Fruit fly (Drosophila melanogaster) whole organism, embryonic: ENCODE data around the gene CG42272.

ENCODE experiments used
- Bgb ChIP-seq: fragments of 200-800 bp; sonication (Bioruptor generic); IDR thresholded peaks from 2 replicates; pipeline ENCODE4 v1.3.6; 2022; ENCODE audit warnings: missing biosample characterization, missing genetic modification characterization; ENCODE audit not compliant: partially characterized antibody
- C15 ChIP-seq: fragments of 200-800 bp; sonication (Bioruptor generic); IDR thresholded peaks from 3 replicates; pipeline ENCODE4 v1.3.6; 2022; ENCODE audit warnings: missing biosample characterization, missing genetic modification characterization
- CG10267 ChIP-seq: fragments of 200-800 bp; sonication (Bioruptor generic); optimal IDR thresholded peaks from 2 replicates; lab custom pipeline; 2018; ENCODE audit warnings: missing biosample characterization, mild to moderate bottlenecking, missing genetic modification characterization, moderate library complexity
- CG10321 ChIP-seq: fragments of 200-800 bp; sonication (Bioruptor generic); IDR thresholded peaks from 2 replicates; pipeline ENCODE4 v1.3.6; 2022; ENCODE audit warnings: missing biosample characterization, missing genetic modification characterization
- CG11560 ChIP-seq: fragments of 200-800 bp; sonication (Bioruptor generic); IDR thresholded peaks from 3 replicates; pipeline ENCODE4 v1.3.6; 2022; ENCODE audit warnings: missing biosample characterization, missing genetic modification characterization
- CG12236 ChIP-seq: fragments of 200-800 bp; sonication (Bioruptor generic); optimal IDR thresholded peaks from 2 replicates; lab custom pipeline; 2016; ENCODE audit warnings: missing biosample characterization, missing genetic modification characterization
- CG12299 ChIP-seq: fragments of 200-800 bp; sonication (Bioruptor generic); optimal IDR thresholded peaks from 2 replicates; lab custom pipeline; 2018; ENCODE audit warnings: missing biosample characterization, mild to moderate bottlenecking, missing genetic modification characterization
- CG1233 ChIP-seq: fragments of 200-800 bp; sonication (Bioruptor generic); optimal IDR thresholded peaks from 4 replicates; lab custom pipeline; 2018; ENCODE audit warnings: missing biosample characterization, mild to moderate bottlenecking, missing genetic modification characterization
- CG14710 ChIP-seq: fragments of 200-800 bp; sonication (Bioruptor generic); optimal IDR thresholded peaks from 3 replicates; lab custom pipeline; 2019; ENCODE audit warnings: missing biosample characterization, mild to moderate bottlenecking, missing genetic modification characterization, moderate library complexity
- CG15514 ChIP-seq: fragments of 200-800 bp; sonication (Bioruptor generic); optimal IDR thresholded peaks from 3 replicates; lab custom pipeline; 2017; ENCODE audit warnings: missing biosample characterization, missing genetic modification characterization, mild to moderate bottlenecking, moderate library complexity, missing genetic modification reagents
- CG1603 ChIP-seq: fragments of 200-800 bp; sonication (Bioruptor generic); optimal IDR thresholded peaks from 2 replicates; lab custom pipeline; 2019; ENCODE audit warnings: missing biosample characterization, mild to moderate bottlenecking, missing genetic modification characterization, moderate library complexity
- CG16863 ChIP-seq: fragments of 200-800 bp; sonication (Bioruptor generic); optimal IDR thresholded peaks from 3 replicates; lab custom pipeline; 2016; ENCODE audit warnings: missing biosample characterization, missing genetic modification characterization
- CG2116 ChIP-seq: fragments of 200-800 bp; sonication (Bioruptor generic); optimal IDR thresholded peaks from 3 replicates; lab custom pipeline; 2018; ENCODE audit warnings: missing biosample characterization, mild to moderate bottlenecking, missing genetic modification characterization
- CG31441 ChIP-seq: fragments of 200-800 bp; sonication (Bioruptor generic); IDR thresholded peaks from 2 replicates; pipeline ENCODE4 v1.3.6; 2022; ENCODE audit warnings: missing biosample characterization, missing genetic modification characterization
- CG3163 ChIP-seq: fragments of 200-800 bp; sonication (Bioruptor generic); optimal IDR thresholded peaks from 3 replicates; lab custom pipeline; 2016; ENCODE audit warnings: missing biosample characterization, missing genetic modification characterization
- CG34224 ChIP-seq: fragments of 200-800 bp; sonication (Bioruptor generic); IDR thresholded peaks from 3 replicates; pipeline ENCODE4 v1.3.6; 2022; ENCODE audit warnings: missing biosample characterization, missing genetic modification characterization; ENCODE audit not compliant: partially characterized antibody
- CG34422 ChIP-seq: fragments of 200-800 bp; sonication (Bioruptor generic); IDR thresholded peaks from 3 replicates; pipeline ENCODE4 v1.3.6; 2022; ENCODE audit warnings: missing biosample characterization, missing genetic modification characterization
- CG43689 ChIP-seq: fragments of 200-800 bp; sonication (Bioruptor generic); IDR thresholded peaks from 2 replicates; pipeline ENCODE4 v1.3.6; 2022; ENCODE audit warnings: missing biosample characterization, missing genetic modification characterization
- CG4707 ChIP-seq: fragments of 200-800 bp; sonication (Bioruptor generic); optimal IDR thresholded peaks from 2 replicates; lab custom pipeline; 2018; ENCODE audit warnings: missing biosample characterization, mild to moderate bottlenecking, missing genetic modification characterization, moderate library complexity
- CG4820 ChIP-seq: fragments of 200-800 bp; sonication (Bioruptor generic); optimal IDR thresholded peaks from 3 replicates; lab custom pipeline; 2016; ENCODE audit warnings: missing biosample characterization, missing genetic modification characterization
- CG6175 ChIP-seq: fragments of 200-800 bp; sonication (Bioruptor generic); IDR thresholded peaks from 3 replicates; pipeline ENCODE4 v1.3.6; 2022; ENCODE audit warnings: missing biosample characterization, missing genetic modification characterization
- CG9609 ChIP-seq: fragments of 200-800 bp; sonication (Bioruptor generic); optimal IDR thresholded peaks from 3 replicates; lab custom pipeline; 2016; ENCODE audit warnings: missing biosample characterization, missing genetic modification characterization
- Doc3 ChIP-seq: fragments of 200-800 bp; sonication (Bioruptor generic); IDR thresholded peaks from 3 replicates; pipeline ENCODE4 v1.3.6; 2022; ENCODE audit warnings: missing biosample characterization, missing genetic modification characterization; ENCODE audit not compliant: partially characterized antibody
- ERR ChIP-seq: fragments of 200-800 bp; sonication (Bioruptor generic); optimal IDR thresholded peaks from 2 replicates; lab custom pipeline; 2016; ENCODE audit warnings: missing biosample characterization, missing genetic modification characterization
- Fer1 ChIP-seq: fragments of 200-800 bp; sonication (Bioruptor generic); optimal IDR thresholded peaks from 2 replicates; lab custom pipeline; 2017; ENCODE audit warnings: missing biosample characterization, mild to moderate bottlenecking, missing genetic modification characterization
- HLH4C ChIP-seq: fragments of 200-800 bp; sonication (Bioruptor generic); IDR thresholded peaks from 3 replicates; pipeline ENCODE4 v1.3.6; 2022; ENCODE audit warnings: missing biosample characterization, missing genetic modification characterization; ENCODE audit not compliant: partially characterized antibody
- Hr3 ChIP-seq: fragments of 200-800 bp; sonication (Bioruptor generic); optimal IDR thresholded peaks from 3 replicates; lab custom pipeline; 2016; ENCODE audit warnings: missing biosample characterization, missing genetic modification characterization
- PHDP ChIP-seq: fragments of 200-800 bp; sonication (Bioruptor generic); optimal IDR thresholded peaks from 3 replicates; lab custom pipeline; 2018; ENCODE audit warnings: missing biosample characterization, mild to moderate bottlenecking, missing genetic modification characterization, moderate library complexity
- Scr ChIP-seq: fragments of 200-800 bp; sonication (Bioruptor generic); IDR thresholded peaks from 2 replicates; pipeline ENCODE4 v1.3.6; 2022; ENCODE audit warnings: missing biosample characterization, missing genetic modification characterization; ENCODE audit not compliant: partially characterized antibody
- Sin3A ChIP-seq: fragments of >200 bp; optimal IDR thresholded peaks from 2 replicates; lab custom pipeline; 2018
- ap ChIP-seq: fragments of 200-800 bp; sonication (Bioruptor generic); IDR thresholded peaks from 2 replicates; pipeline ENCODE4 v1.3.6; 2022; ENCODE audit warnings: missing biosample characterization, missing genetic modification characterization
- ato ChIP-seq: fragments of 200-800 bp; sonication (Bioruptor generic); IDR thresholded peaks from 2 replicates; pipeline ENCODE4 v1.3.6; 2022; ENCODE audit warnings: missing biosample characterization, missing genetic modification characterization; ENCODE audit not compliant: partially characterized antibody
- cas ChIP-seq: fragments of 200-800 bp; sonication (Bioruptor generic); IDR thresholded peaks from 2 replicates; pipeline ENCODE4 v1.3.6; 2022; ENCODE audit warnings: missing biosample characterization, missing genetic modification characterization
- chm ChIP-seq: fragments of 200-800 bp; sonication (Bioruptor generic); IDR thresholded peaks from 2 replicates; pipeline ENCODE4 v1.3.6; 2022; ENCODE audit warnings: missing biosample characterization, missing genetic modification characterization
- chn ChIP-seq: fragments of 200-800 bp; sonication (Bioruptor generic); optimal IDR thresholded peaks from 2 replicates; lab custom pipeline; 2016; ENCODE audit warnings: missing biosample characterization, missing genetic modification characterization
- crc ChIP-seq: fragments of 200-800 bp; sonication (Bioruptor generic); optimal IDR thresholded peaks from 2 replicates; lab custom pipeline; 2016; ENCODE audit warnings: missing biosample characterization, missing genetic modification characterization
- fd96Cb ChIP-seq: fragments of 200-800 bp; sonication (Bioruptor generic); optimal IDR thresholded peaks from 2 replicates; lab custom pipeline; 2018; ENCODE audit warnings: missing biosample characterization, mild to moderate bottlenecking, missing genetic modification characterization, moderate library complexity
- gfzf ChIP-seq: fragments of 200-800 bp; sonication (Bioruptor generic); optimal IDR thresholded peaks from 2 replicates; lab custom pipeline; 2016; ENCODE audit warnings: missing biosample characterization, mild to moderate bottlenecking, missing genetic modification characterization, moderate library complexity
- grau ChIP-seq: fragments of 200-800 bp; optimal IDR thresholded peaks from 3 replicates; lab custom pipeline; 2019; ENCODE audit warnings: missing biosample characterization, mild to moderate bottlenecking, missing genetic modification characterization, moderate library complexity
- knrl ChIP-seq: fragments of 200-800 bp; sonication (Bioruptor generic); IDR thresholded peaks from 3 replicates; pipeline ENCODE4 v1.3.6; 2022; ENCODE audit warnings: missing biosample characterization, missing genetic modification characterization; ENCODE audit not compliant: partially characterized antibody
- lov ChIP-seq, 2 experiments: fragments of 200-800 bp in 1 of 2; fragments of >200 bp in 1 of 2; sonication (Bioruptor generic) in 1 of 2; IDR thresholded peaks in 1 of 2; optimal IDR thresholded peaks in 1 of 2; 2 replicates in 1 of 2; 3 replicates in 1 of 2; pipeline versions ENCODE4 v1.3.6 to Lab custom; 2017 to 2022; ENCODE audit warnings: missing biosample characterization in 1 of 2, missing genetic modification characterization in 1 of 2
- nerfin-1 ChIP-seq: fragments of 200-800 bp; sonication (Bioruptor generic); optimal IDR thresholded peaks from 3 replicates; lab custom pipeline; 2019; ENCODE audit warnings: missing biosample characterization, mild to moderate bottlenecking, missing genetic modification characterization, moderate library complexity
- p53 ChIP-seq: fragments of 200-800 bp; sonication (Bioruptor generic); optimal IDR thresholded peaks from 2 replicates; lab custom pipeline; 2016; ENCODE audit warnings: missing biosample characterization, missing genetic modification characterization
- pzg ChIP-seq: fragments of 200-800 bp; sonication (Bioruptor generic); optimal IDR thresholded peaks from 3 replicates; lab custom pipeline; 2018; ENCODE audit warnings: missing biosample characterization, mild to moderate bottlenecking, missing genetic modification characterization, moderate library complexity
- sens ChIP-seq: fragments of 200-800 bp; sonication (Bioruptor generic); peaks from one replicate; lab custom pipeline; 2016; ENCODE audit warnings: missing biosample characterization, missing genetic modification characterization
- sima ChIP-seq: fragments of 200-800 bp; sonication (Bioruptor generic); optimal IDR thresholded peaks from 2 replicates; lab custom pipeline; 2016; ENCODE audit warnings: missing biosample characterization, missing genetic modification characterization
- sna ChIP-seq: fragments of 200-800 bp; sonication (Bioruptor generic); IDR thresholded peaks from 2 replicates; pipeline ENCODE4 v1.3.6; 2022; ENCODE audit warnings: missing biosample characterization, missing genetic modification characterization; ENCODE audit not compliant: partially characterized antibody
- sug ChIP-seq: fragments of 200-800 bp; optimal IDR thresholded peaks from 2 replicates; lab custom pipeline; 2019; ENCODE audit warnings: missing biosample characterization, mild to moderate bottlenecking, missing genetic modification characterization, moderate library complexity
- ttk ChIP-seq: fragments of 200-800 bp; sonication (Bioruptor generic); IDR thresholded peaks from 2 replicates; pipeline ENCODE4 v2.1.2; 2022; ENCODE audit warnings: missing biosample characterization, missing genetic modification characterization
- vvl ChIP-seq: fragments of 200-800 bp; sonication (Bioruptor generic); IDR thresholded peaks from 2 replicates; pipeline ENCODE4 v1.3.6; 2022; ENCODE audit warnings: missing biosample characterization, missing genetic modification characterization
- zen ChIP-seq: fragments of 200-800 bp; sonication (Bioruptor generic); optimal IDR thresholded peaks from 3 replicates; lab custom pipeline; 2018; ENCODE audit warnings: missing biosample characterization, mild to moderate bottlenecking, missing genetic modification characterization, moderate library complexity

CG42272 gene

DNA sequence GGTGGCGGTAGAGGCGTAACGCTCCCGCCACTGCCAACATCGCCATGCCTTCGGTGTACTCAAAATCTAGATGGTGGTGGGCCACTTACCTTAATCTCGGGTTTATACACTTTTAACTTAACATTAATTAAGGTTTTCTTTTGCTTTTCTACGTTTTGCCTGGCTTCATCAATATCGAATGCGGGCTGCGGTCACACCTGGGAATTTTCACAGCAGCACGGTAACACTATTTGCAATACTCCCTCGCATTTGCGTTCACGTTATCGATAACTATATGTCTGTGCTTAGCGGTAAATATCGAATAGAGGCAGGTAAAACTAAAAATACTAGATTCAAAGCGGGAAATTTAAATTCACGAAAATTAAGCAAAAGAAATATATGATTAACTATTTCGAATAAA is 8.9 kb upstream of the CG42272 start, which contains the start of gene Bre1 (continued):
- TF ChIP-seq Bgb (GFP tag; lab: Robert Waterston, UW) (peak; percentile 77), chm (GFP tag; lab: Robert Waterston, UW) (no peak), CG10321 (GFP tag; lab: Robert Waterston, UW) (no peak), CG34422 (GFP tag; lab: Robert Waterston, UW) (peak; percentile 33; the same call in 1 of the 3 replicates), knrl (peak; percentile 75), CG43689 (GFP tag; lab: Robert Waterston, UW) (no peak), nerfin-1 (tag; lab: Kevin White, UChicago) (peak; percentile 1), grau (tag; lab: Kevin White, UChicago) (no peak), CG12299 (tag; lab: Kevin White, UChicago) (no peak), Hr3 (GFP tag; lab: Kevin White, UChicago) (no peak), crc (no peak), CG10267 (peak; percentile 71), C15 (GFP tag; lab: Robert Waterston, UW) (no peak), cas (GFP tag; lab: Robert Waterston, UW) (no peak), PHDP (no peak), lov (optimal IDR thresholded peaks at IDR 0.05; lab: Kevin White, UChicago) (no peak), lov (GFP tag; IDR thresholded peaks at IDR 0.05; lab: Robert Waterston, UW) (no peak), CG15514 (GFP tag; lab: Kevin White, UChicago) (peak; percentile 67), zen (tag; lab: Kevin White, UChicago) (peak; percentile 32), CG31441 (GFP tag; lab: Robert Waterston, UW) (no peak), CG1603 (tag; lab: Kevin White, UChicago) (peak; percentile 75), CG4707 (no peak), pzg (GFP tag; lab: Kevin White, UChicago) (peak; percentile 98), sna (GFP tag; lab: Robert Waterston, UW) (peak; percentile 76; the same call in 1 of the 2 replicates), ERR (no peak), Sin3A (lab: Kevin White, UChicago) (peak; percentile 74), CG4820 (GFP tag; lab: Kevin White, UChicago) (no peak), CG12236 (GFP tag; lab: Kevin White, UChicago) (no peak), HLH4C (GFP tag; lab: Robert Waterston, UW) (peak; percentile 58), sug (tag; lab: Kevin White, UChicago) (peak; percentile 9), p53 (GFP tag; lab: Kevin White, UChicago) (peak; percentile 8), ap (GFP tag; lab: Robert Waterston, UW) (no peak), CG3163 (GFP tag; lab: Kevin White, UChicago) (no peak), Doc3 (peak; percentile 62), ttk (no peak), CG11560 (tag; lab: Robert Waterston, UW) (peak; percentile 97), CG2116 (GFP tag; lab: Kevin White, UChicago) (peak; percentile 87), sens (GFP tag; lab: Kevin White, UChicago) (peak; percentile 83), gfzf (GFP tag; lab: Kevin White, UChicago) (peak; percentile 94), CG34224 (GFP tag; lab: Robert Waterston, UW) (peak; percentile 83), fd96Cb (no peak), Fer1 (GFP tag; lab: Kevin White, UChicago) (peak; percentile 34), CG16863 (GFP tag; lab: Kevin White, UChicago) (no peak), CG6175 (GFP tag; lab: Robert Waterston, UW) (no peak), vvl (GFP tag; lab: Robert Waterston, UW) (0 out of 2 replicates have a peak, but pooled peaks have one; percentile 22), CG14710 (tag; lab: Kevin White, UChicago) (peak; percentile 63), ato (GFP tag; lab: Robert Waterston, UW) (no peak), CG1233 (GFP tag; lab: Kevin White, UChicago) (no peak), CG9609 (GFP tag; lab: Kevin White, UChicago) (no peak), Scr (peak; percentile 67), sima (no peak), chn (GFP tag; lab: Kevin White, UChicago) (no peak)
